Fruit fly (Drosophila melanogaster) whole organism, pupa: ENCODE results near the gene swm.
A peak's percentile ranks its signal among the peaks of the same experiment; 100 is the strongest.

Experiments used
- CG12605 ChIP-seq: fragments of 200-800 bp; sonication (Bioruptor generic); IDR thresholded peaks from 2 replicates; pipeline ENCODE4 v1.3.6; 2022; ENCODE audit warnings: missing biosample characterization, missing genetic modification characterization
- CG13204 ChIP-seq: fragments of 200-800 bp; sonication (Bioruptor generic); optimal IDR thresholded peaks from 2 replicates; lab custom pipeline; 2018; ENCODE audit warnings: missing biosample characterization, mild to moderate bottlenecking, missing genetic modification characterization, moderate library complexity
- CG17806 ChIP-seq: fragments of 200-800 bp; sonication (Bioruptor generic); optimal IDR thresholded peaks from 2 replicates; lab custom pipeline; 2018; ENCODE audit warnings: missing biosample characterization, mild to moderate bottlenecking, missing genetic modification characterization, moderate library complexity
- CG34367 ChIP-seq: fragments of 200-800 bp; sonication (Bioruptor generic); optimal IDR thresholded peaks from 2 replicates; lab custom pipeline; 2018; ENCODE audit warnings: missing biosample characterization, mild to moderate bottlenecking, missing genetic modification characterization
- CG4496 ChIP-seq: fragments of 200-800 bp; sonication (Bioruptor generic); IDR thresholded peaks from 3 replicates; pipeline ENCODE4 v1.3.6; 2022; ENCODE audit warnings: missing biosample characterization, missing genetic modification characterization
- CG8159 ChIP-seq: fragments of 200-800 bp; sonication (Bioruptor generic); optimal IDR thresholded peaks from 3 replicates; lab custom pipeline; 2018; ENCODE audit warnings: missing biosample characterization, mild to moderate bottlenecking, missing genetic modification characterization, moderate library complexity
- CG8301 ChIP-seq: fragments of 200-800 bp; sonication (Bioruptor generic); optimal IDR thresholded peaks from 2 replicates; lab custom pipeline; 2018; ENCODE audit warnings: missing biosample characterization, mild to moderate bottlenecking, missing genetic modification characterization
- CG9948 ChIP-seq: fragments of 200-800 bp; sonication (Bioruptor generic); optimal IDR thresholded peaks from 2 replicates; lab custom pipeline; 2018; ENCODE audit warnings: missing biosample characterization, mild to moderate bottlenecking, missing genetic modification characterization, moderate library complexity
- EcR ChIP-seq: fragments of 200-800 bp; sonication (Bioruptor generic); optimal IDR thresholded peaks from 3 replicates; lab custom pipeline; 2019; ENCODE audit warnings: missing biosample characterization, missing genetic modification characterization, mild to moderate bottlenecking, moderate library complexity, missing genetic modification reagents
- Ets98B ChIP-seq: fragments of 200-800 bp; sonication (Bioruptor generic); IDR thresholded peaks from 2 replicates; pipeline ENCODE4 v1.3.6; 2022; ENCODE audit warnings: missing biosample characterization, missing genetic modification characterization
- Pif1A ChIP-seq: fragments of 200-800 bp; sonication (Bioruptor generic); optimal IDR thresholded peaks from 3 replicates; lab custom pipeline; 2016; ENCODE audit warnings: missing biosample characterization, missing genetic modification characterization
- Snoo ChIP-seq: fragments of 200-800 bp; sonication (Bioruptor generic); optimal IDR thresholded peaks from 3 replicates; lab custom pipeline; 2017; ENCODE audit warnings: missing biosample characterization, mild to moderate bottlenecking, missing genetic modification characterization, inconsistent platforms
- rn ChIP-seq: fragments of 200-800 bp; sonication (Bioruptor generic); IDR thresholded peaks from 2 replicates; pipeline ENCODE4 v1.3.6; 2022; ENCODE audit warnings: missing biosample characterization, missing genetic modification characterization

- no peak for TF ChIP-seq Pif1A
- TF ChIP-seq Snoo: no peak
- no peak for TF ChIP-seq CG9948 (tag; lab: Kevin White, UChicago)
- TF ChIP-seq rn: no peak
- no peak for TF ChIP-seq CG12605 (GFP tag; lab: Robert Waterston, UW)
- TF ChIP-seq EcR (GFP tag; lab: Kevin White, UChicago): no peak
- no peak for TF ChIP-seq CG8301
- TF ChIP-seq CG13204 (GFP tag; lab: Kevin White, UChicago): no peak
- no peak for TF ChIP-seq Ets98B
- TF ChIP-seq CG8159 (tag; lab: Kevin White, UChicago): peak; percentile 17
- TF ChIP-seq CG34367 (tag; lab: Kevin White, UChicago): no peak
- peak; percentile 7; the same call in 1 of the 3 replicates for TF ChIP-seq CG4496
- TF ChIP-seq CG17806 (tag; lab: Kevin White, UChicago): no peak
Measured at dm6 chr2L:19453381-19453780, 39.7 kb upstream of the swm start, which contains the start of gene Top2.
